Worm (Caenorhabditis elegans) whole organism, late embryonic: ENCODE measurements around the gene F10E9.12.
"Not testable (repeated sequence)": the region's sequence is repeated elsewhere in the genome, so short reads cannot be mapped to it uniquely, and the experiment has no call there.

ENCODE experiments used
- T23F11.4 ChIP-seq: fragments of 200-800 bp; sonication (Bioruptor generic); optimal IDR thresholded peaks from 2 replicates; lab custom pipeline; 2018; ENCODE audit warnings: mild to moderate bottlenecking, missing genetic modification characterization, missing compliant biosample characterization
- ceh-48 ChIP-seq: sonication (generic microtip); optimal IDR thresholded peaks from 2 replicates; lab custom pipeline; 2016; ENCODE audit warnings: missing genetic modification characterization, inconsistent platforms, missing compliant biosample characterization
- dmd-4 ChIP-seq: sonication (generic microtip); optimal IDR thresholded peaks from 2 replicates; lab custom pipeline; 2016; ENCODE audit warnings: borderline replicate concordance, missing genetic modification characterization, missing compliant biosample characterization
- elt-4 ChIP-seq: sonication (generic microtip); optimal IDR thresholded peaks from 2 replicates; lab custom pipeline; 2016; ENCODE audit warnings: missing genetic modification characterization, missing compliant biosample characterization
- ets-4 ChIP-seq: sonication (generic microtip); optimal IDR thresholded peaks from 2 replicates; lab custom pipeline; 2016; ENCODE audit warnings: missing genetic modification characterization, missing compliant biosample characterization
- fkh-10 ChIP-seq: fragments of 150-350 bp; optimal IDR thresholded peaks from 2 replicates; lab custom pipeline; 2014; ENCODE audit warnings: missing biosample characterization, missing genetic modification reagents, missing genetic modification characterization
- hlh-13 ChIP-seq: fragments of 200-800 bp; sonication (Bioruptor generic); optimal IDR thresholded peaks from 2 replicates; lab custom pipeline; 2018; ENCODE audit warnings: mild to moderate bottlenecking, missing genetic modification characterization, missing compliant biosample characterization
- hlh-15 ChIP-seq: sonication (generic microtip); optimal IDR thresholded peaks from 2 replicates; lab custom pipeline; 2016; ENCODE audit warnings: missing genetic modification characterization, missing compliant biosample characterization
- nfya-1 ChIP-seq: sonication (generic microtip); optimal IDR thresholded peaks from 2 replicates; lab custom pipeline; 2017; ENCODE audit warnings: missing genetic modification characterization, mild to moderate bottlenecking, missing compliant biosample characterization, antibody characterized with exemption, moderate library complexity
- nhr-11 ChIP-seq: fragments of 150-350 bp; optimal IDR thresholded peaks from 2 replicates; lab custom pipeline; 2014; ENCODE audit warnings: missing biosample characterization, missing genetic modification characterization
- pqm-1 ChIP-seq: sonication (generic microtip); optimal IDR thresholded peaks from 2 replicates; lab custom pipeline; 2016; ENCODE audit warnings: missing genetic modification characterization, missing compliant biosample characterization

DNA sequence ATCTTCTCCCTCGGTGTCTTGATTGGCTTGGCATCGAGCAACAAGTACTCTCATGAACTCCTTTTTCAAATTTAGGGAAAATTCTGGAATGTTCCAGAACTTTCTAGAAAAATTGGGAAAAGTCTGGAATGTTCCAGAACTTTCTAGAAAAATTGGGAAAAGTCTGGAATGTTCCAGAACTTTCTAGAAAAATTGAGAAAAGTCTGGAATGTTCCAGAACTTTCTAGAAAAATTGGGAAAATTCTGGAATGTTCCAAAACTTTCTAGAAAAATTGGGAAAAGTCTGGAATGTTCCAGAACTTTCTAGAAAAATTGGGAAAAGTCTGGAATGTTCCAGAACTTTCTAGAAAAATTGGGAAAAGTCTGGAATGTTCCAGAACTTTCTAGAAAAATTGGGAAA lies 19.9 kb downstream of the F10E9.12 start, which contains the start of gene ZC262.7:
- TF ChIP-seq dmd-4; hlh-15; fkh-10 (GFP tag; lab: Kevin White, UChicago); elt-4; ets-4 (tag; lab: Kevin White, UChicago); nfya-1 (tag; lab: Kevin White, UChicago); nhr-11; hlh-13 (GFP tag; lab: Kevin White, UChicago); T23F11.4; pqm-1 (tag; lab: Kevin White, UChicago); ceh-48 (tag; lab: Kevin White, UChicago): not testable (repeated sequence)
